Worm (Caenorhabditis elegans) whole organism, L4 larva: Measurements from ENCODE around the gene erl-1.
A peak's percentile ranks its signal among the peaks of the same experiment; 100 is the strongest.

Source experiments
- D1046.2 ChIP-seq: fragments of 200-800 bp; sonication (Bioruptor generic); IDR thresholded peaks from 2 replicates; pipeline ENCODE4 v1.3.6; 2022; ENCODE audit warnings: missing genetic modification characterization, missing compliant biosample characterization
- F10B5.3 ChIP-seq: sonication (generic microtip); optimal IDR thresholded peaks from 2 replicates; lab custom pipeline; 2016; ENCODE audit warnings: mild to moderate bottlenecking, missing genetic modification characterization, missing compliant biosample characterization
- F26F4.8 ChIP-seq: fragments of 200-800 bp; sonication (Bioruptor generic); conservative IDR thresholded peaks from 2 replicates; pipeline ENCODE4 v1.3.6; 2022; ENCODE audit warnings: missing genetic modification characterization, missing compliant biosample characterization
- F37D6.2 ChIP-seq: sonication (generic microtip); optimal IDR thresholded peaks from 2 replicates; lab custom pipeline; 2016; ENCODE audit warnings: mild to moderate bottlenecking, missing genetic modification characterization, missing compliant biosample characterization
- F44E2.7 ChIP-seq: fragments of 200-800 bp; sonication (Bioruptor generic); IDR thresholded peaks from 2 replicates; pipeline ENCODE4 v2.1.2; 2022; ENCODE audit warnings: missing genetic modification characterization, missing compliant biosample characterization
- T20F7.1 ChIP-seq: fragments of 200-800 bp; sonication (Bioruptor generic); optimal IDR thresholded peaks from 2 replicates; lab custom pipeline; 2018; ENCODE audit warnings: mild to moderate bottlenecking, missing genetic modification characterization, missing compliant biosample characterization
- Y5F2A.4 ChIP-seq: fragments of 200-800 bp; sonication (Bioruptor generic); optimal IDR thresholded peaks from 2 replicates; lab custom pipeline; 2018; ENCODE audit warnings: mild to moderate bottlenecking, missing genetic modification characterization, missing compliant biosample characterization
- aha-1 ChIP-seq: fragments of 150-350 bp; peaks from one replicate; lab custom pipeline; 2014; ENCODE audit warnings: missing biosample characterization, missing genetic modification characterization
- aly-2 ChIP-seq: sonication (generic microtip); optimal IDR thresholded peaks from 2 replicates; lab custom pipeline; 2018; ENCODE audit warnings: missing biosample characterization, missing genetic modification characterization
- ceh-82 ChIP-seq: sonication (generic microtip); optimal IDR thresholded peaks from 2 replicates; lab custom pipeline; 2017; ENCODE audit warnings: missing biosample characterization, missing genetic modification characterization
- ces-1 ChIP-seq: fragments of 150-350 bp; sonication (generic microtip); optimal IDR thresholded peaks from 4 replicates; lab custom pipeline; 2014; ENCODE audit warnings: missing biosample characterization, missing genetic modification reagents, missing genetic modification characterization
- daf-16 ChIP-seq, 3 experiments: sonication (generic microtip); optimal IDR thresholded peaks; 2 replicates each; lab custom pipeline; 2016 to 2017; ENCODE audit warnings: missing genetic modification characterization in 3 of 3, missing genetic modification reagents in 3 of 3, mild to moderate bottlenecking in 2 of 3, missing compliant biosample characterization in 2 of 3, missing biosample characterization in 1 of 3, moderate library complexity in 1 of 3
- dve-1 ChIP-seq: sonication (generic microtip); optimal IDR thresholded peaks from 2 replicates; lab custom pipeline; 2017; ENCODE audit warnings: antibody characterized with exemption, mild to moderate bottlenecking, missing genetic modification characterization, missing compliant biosample characterization; ENCODE audit not compliant: insufficient read depth
- egl-43 ChIP-seq: fragments of 200-800 bp; sonication (Bioruptor generic); IDR thresholded peaks from 2 replicates; pipeline ENCODE4 v1.3.6; 2022; ENCODE audit warnings: missing genetic modification reagents, missing genetic modification characterization, missing compliant biosample characterization
- gei-8 ChIP-seq: fragments of 200-800 bp; sonication (Bioruptor generic); optimal IDR thresholded peaks from 2 replicates; lab custom pipeline; 2018; ENCODE audit warnings: mild to moderate bottlenecking, missing genetic modification characterization, missing compliant biosample characterization
- hlh-11 ChIP-seq: fragments of 200-800 bp; sonication (Bioruptor generic); optimal IDR thresholded peaks from 2 replicates; lab custom pipeline; 2018; ENCODE audit warnings: mild to moderate bottlenecking, missing genetic modification characterization, missing compliant biosample characterization
- lin-38 ChIP-seq: fragments of 200-800 bp; sonication (Bioruptor generic); IDR thresholded peaks from 2 replicates; pipeline ENCODE4 v1.3.6; 2022; ENCODE audit warnings: missing genetic modification reagents, missing genetic modification characterization, missing compliant biosample characterization
- mdt-29 ChIP-seq: fragments of 200-800 bp; sonication (Bioruptor generic); IDR thresholded peaks from 2 replicates; pipeline ENCODE4 v1.3.6; 2022; ENCODE audit warnings: missing genetic modification reagents, missing genetic modification characterization, missing compliant biosample characterization
- mep-1 ChIP-seq: fragments of 150-350 bp; sonication (generic microtip); optimal IDR thresholded peaks from 3 replicates; lab custom pipeline; 2014; ENCODE audit warnings: missing biosample characterization, missing genetic modification characterization
- mxl-2 ChIP-seq: fragments of 200-800 bp; sonication (Bioruptor generic); conservative IDR thresholded peaks from 2 replicates; pipeline ENCODE4 v1.3.6; 2022; ENCODE audit warnings: missing genetic modification reagents, missing genetic modification characterization, missing compliant biosample characterization
- nhr-11 ChIP-seq: fragments of 150-350 bp; optimal IDR thresholded peaks from 2 replicates; lab custom pipeline; 2014; ENCODE audit warnings: missing biosample characterization, missing genetic modification characterization
- nhr-237 ChIP-seq: sonication (generic microtip); optimal IDR thresholded peaks from 2 replicates; lab custom pipeline; 2017; ENCODE audit warnings: missing biosample characterization, missing genetic modification characterization
- nhr-28 ChIP-seq: fragments of 150-350 bp; optimal IDR thresholded peaks from 2 replicates; lab custom pipeline; 2014; ENCODE audit warnings: missing biosample characterization, missing genetic modification characterization
- nhr-42 ChIP-seq: fragments of 200-800 bp; sonication (Bioruptor generic); IDR thresholded peaks from 2 replicates; pipeline ENCODE4 v1.3.6; 2022; ENCODE audit warnings: missing genetic modification characterization, missing compliant biosample characterization
- php-3 ChIP-seq: fragments of 200-800 bp; sonication (Bioruptor generic); IDR thresholded peaks from 2 replicates; pipeline ENCODE4 v1.3.6; 2022; ENCODE audit warnings: missing genetic modification reagents, missing genetic modification characterization, missing compliant biosample characterization
- pqm-1 ChIP-seq: sonication (generic microtip); optimal IDR thresholded peaks from 2 replicates; lab custom pipeline; 2017; ENCODE audit warnings: missing biosample characterization, missing genetic modification characterization
- rbr-2 ChIP-seq: sonication (generic microtip); optimal IDR thresholded peaks from 2 replicates; lab custom pipeline; 2016; ENCODE audit warnings: missing genotype, missing genetic modification characterization, missing compliant biosample characterization
- set-16 ChIP-seq: fragments of 200-800 bp; sonication (Bioruptor generic); IDR thresholded peaks from 2 replicates; pipeline ENCODE4 v1.3.6; 2022; ENCODE audit warnings: missing genetic modification reagents, missing genetic modification characterization, missing compliant biosample characterization
- snpc-4 ChIP-seq: fragments of 150-350 bp; optimal IDR thresholded peaks from 2 replicates; lab custom pipeline; 2014; ENCODE audit warnings: missing biosample characterization, missing genetic modification characterization
- spr-1 ChIP-seq: sonication (generic microtip); optimal IDR thresholded peaks from 2 replicates; lab custom pipeline; 2016; ENCODE audit warnings: mild to moderate bottlenecking, missing genetic modification characterization, missing compliant biosample characterization
- unc-39 ChIP-seq: sonication (generic microtip); optimal IDR thresholded peaks from 2 replicates; lab custom pipeline; 2017; ENCODE audit warnings: missing biosample characterization, missing genetic modification characterization
- unc-62 ChIP-seq, 3 experiments: fragments of 150-350 bp in 1 of 3; sonication (generic microtip); optimal IDR thresholded peaks in 2 of 3; peaks in 1 of 3; 1 replicate in 1 of 3; 2 replicates in 2 of 3; lab custom pipeline; 2014 to 2017; ENCODE audit warnings: missing biosample characterization in 3 of 3, missing genetic modification characterization in 3 of 3, missing genetic modification reagents in 3 of 3, missing genotype in 1 of 3
- zag-1 ChIP-seq: fragments of 150-350 bp; optimal IDR thresholded peaks from 2 replicates; lab custom pipeline; 2014; ENCODE audit warnings: missing biosample characterization, missing genetic modification characterization
- zfp-2 ChIP-seq: sonication (generic microtip); optimal IDR thresholded peaks from 2 replicates; lab custom pipeline; 2016; ENCODE audit warnings: mild to moderate bottlenecking, missing genetic modification characterization, missing compliant biosample characterization

Gene erl-1

DNA sequence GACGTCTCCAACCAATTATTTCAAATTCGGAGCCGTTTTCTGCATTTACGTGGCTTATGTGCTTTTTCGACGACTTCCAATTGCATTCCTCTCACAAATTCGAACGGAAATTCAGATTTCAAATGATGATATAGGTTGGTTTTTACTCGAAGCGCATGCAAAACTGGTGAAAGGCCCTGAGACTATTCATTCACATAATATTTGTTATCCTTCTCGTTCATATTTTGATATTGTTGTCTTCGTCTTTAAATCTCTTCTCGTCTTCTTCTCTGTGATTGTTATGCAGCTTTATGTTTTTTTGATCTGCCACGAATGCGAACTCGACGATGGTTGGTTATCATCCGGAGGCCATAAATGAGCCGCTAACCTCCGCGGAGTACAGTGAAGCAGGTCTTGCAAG lies 4.9 kb upstream of the erl-1 start, which contains the start of gene hpo-12:
TSS of gene hpo-12 (plus strand) at position 301 of the 400 bp plus-strand sequence.
- TF ChIP-seq spr-1 (tag; lab: Kevin White, UChicago) (no peak), set-16 (GFP tag; lab: Robert Waterston, UW) (no peak), D1046.2 (GFP tag; lab: Robert Waterston, UW) (no peak), mdt-29 (no peak), unc-62 (GFP tag; optimal IDR thresholded peaks at IDR 0.05 in 1 of 2; lab: Kevin White, UChicago) (peak in 1 of 2 experiments; percentile 44), unc-62 (tag; optimal IDR thresholded peaks at IDR 0.05; lab: Kevin White, UChicago) (no peak), nhr-237 (tag; lab: Kevin White, UChicago) (no peak)

DNA sequence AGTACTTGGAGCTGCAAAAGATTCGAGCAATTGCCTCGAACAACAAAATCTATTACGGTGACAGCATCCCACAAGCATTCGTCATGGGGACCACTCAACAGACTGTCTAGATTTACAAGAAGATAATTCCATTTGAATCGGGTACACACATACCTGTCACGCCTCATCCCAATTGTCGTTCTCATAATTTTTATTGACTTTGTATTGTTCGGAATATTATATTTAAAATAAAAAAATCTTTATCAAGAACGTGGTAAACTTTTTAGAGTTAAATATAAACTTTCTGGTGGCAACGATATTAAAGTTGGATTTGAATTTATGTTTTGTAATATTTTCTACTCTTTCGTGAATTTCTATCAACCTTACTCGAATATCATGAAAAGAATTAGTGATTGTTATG lies 1.4 kb downstream of the erl-1 start, which contains the start of gene C42C1.9:
TSS of gene C42C1.9 (plus strand) at position 301 of the 400 bp plus-strand sequence.
- no peak for TF ChIP-seq ceh-82
- no peak for TF ChIP-seq zfp-2 (tag; lab: Kevin White, UChicago)
- no peak for TF ChIP-seq nhr-42 (GFP tag; lab: Robert Waterston, UW)
- no peak for TF ChIP-seq zag-1 (tag; lab: Kevin White, UChicago)

DNA sequence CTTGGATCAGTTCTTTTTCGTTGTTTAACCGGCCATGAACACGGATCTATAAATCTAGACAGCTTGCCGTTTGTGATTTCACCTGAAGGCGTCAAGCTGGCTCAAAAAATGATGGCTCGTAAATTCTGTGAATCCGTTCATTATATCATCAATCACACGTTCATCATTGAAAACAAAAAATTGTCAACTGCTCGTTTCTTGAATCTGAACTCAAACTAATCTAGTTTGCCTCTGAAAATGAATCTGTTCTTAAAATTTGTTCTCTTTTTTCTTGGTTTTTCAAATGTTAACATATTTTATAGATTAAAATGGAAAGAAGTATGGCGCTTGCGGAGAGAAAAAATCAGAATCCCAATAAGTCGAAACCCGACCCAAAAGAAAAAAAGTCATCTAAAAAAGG lies 3.0 kb downstream of the erl-1 start, which contains the start of gene C42C1.8:
TSS of gene C42C1.8 (plus strand) at position 301 of the 400 bp plus-strand sequence.
- TF ChIP-seq F44E2.7 (GFP tag; lab: Robert Waterston, UW) (no peak), Y5F2A.4 (GFP tag; lab: Kevin White, UChicago) (no peak), snpc-4 (tag; lab: Kevin White, UChicago) (no peak), mep-1 (tag; lab: Kevin White, UChicago) (no peak), mxl-2 (GFP tag; lab: Robert Waterston, UW) (no peak), F37D6.2 (tag; lab: Kevin White, UChicago) (no peak), egl-43 (GFP tag; lab: Robert Waterston, UW) (no peak), F10B5.3 (tag; lab: Kevin White, UChicago) (no peak), F26F4.8 (GFP tag; lab: Robert Waterston, UW) (no peak), rbr-2 (tag; lab: Kevin White, UChicago) (no peak), ces-1 (GFP tag; lab: Kevin White, UChicago) (no peak), nhr-11 (tag; lab: Kevin White, UChicago) (no peak), daf-16 (GFP tag; optimal IDR thresholded peaks at IDR 0.05; lab: Kevin White, UChicago) (no peak), daf-16 (tag; optimal IDR thresholded peaks at IDR 0.05; lab: Kevin White, UChicago) (no peak), set-16 (GFP tag; lab: Robert Waterston, UW) (no peak), dve-1 (tag; lab: Kevin White, UChicago) (no peak), nhr-42 (GFP tag; lab: Robert Waterston, UW) (no peak), gei-8 (GFP tag; lab: Kevin White, UChicago) (no peak), zfp-2 (tag; lab: Kevin White, UChicago) (no peak), T20F7.1 (GFP tag; lab: Kevin White, UChicago) (no peak)

DNA sequence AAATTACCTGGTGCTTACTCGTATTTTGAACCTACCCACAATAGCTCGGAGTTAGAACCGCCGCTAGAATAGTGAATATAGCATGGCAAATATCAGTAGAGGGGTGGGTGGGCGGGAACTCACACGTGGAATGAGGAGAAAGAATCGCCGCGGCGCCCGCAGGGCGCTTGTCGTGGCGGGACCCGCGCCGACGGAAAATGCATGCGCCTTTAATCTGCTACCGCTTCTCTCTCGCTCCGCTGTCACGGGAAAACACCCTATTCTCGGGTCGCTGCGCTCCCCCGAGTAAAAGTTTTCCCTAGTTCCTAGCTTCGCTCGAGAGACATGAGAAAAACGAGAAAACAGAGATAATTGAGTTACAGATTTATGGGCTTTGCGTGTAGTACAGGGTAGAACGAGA lies 7.0 kb downstream of the erl-1 start:
- peak; percentile 89 for TF ChIP-seq set-16 (GFP tag; lab: Robert Waterston, UW)
- peak; percentile 23; the same call in 1 of the 2 replicates for TF ChIP-seq lin-38 (GFP tag; lab: Robert Waterston, UW)
- TF ChIP-seq egl-43 (GFP tag; lab: Robert Waterston, UW), result peak; percentile 46; the same call in 1 of the 2 replicates
- TF ChIP-seq, all 104 proteins: peak for 3; not testable (repeated sequence) for 101

DNA sequence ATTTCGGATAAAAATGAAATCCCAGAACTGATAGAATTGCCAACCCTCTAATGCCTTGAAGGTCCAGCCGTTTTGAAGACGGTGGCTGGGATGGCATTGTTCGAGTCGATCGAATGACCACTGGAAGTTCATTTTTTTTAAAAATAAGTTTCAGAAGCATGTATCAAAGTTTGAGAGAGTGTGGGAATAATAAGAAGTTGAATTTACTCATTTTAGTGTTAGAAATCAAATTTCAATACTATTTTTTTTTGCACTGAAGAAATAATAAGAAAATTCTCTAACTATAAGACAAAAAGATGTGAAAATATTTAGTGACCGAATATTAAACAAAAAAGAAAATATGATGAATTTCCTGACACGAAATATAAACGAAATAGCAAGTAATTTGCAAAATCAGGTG lies 13.4 kb downstream of the erl-1 start, which contains the start of gene oac-59:
TSS of gene oac-59 (minus strand) at position 101 of the 400 bp plus-strand sequence.
- TF ChIP-seq aha-1 (peak; percentile 4), gei-8 (GFP tag; lab: Kevin White, UChicago) (no peak)

DNA sequence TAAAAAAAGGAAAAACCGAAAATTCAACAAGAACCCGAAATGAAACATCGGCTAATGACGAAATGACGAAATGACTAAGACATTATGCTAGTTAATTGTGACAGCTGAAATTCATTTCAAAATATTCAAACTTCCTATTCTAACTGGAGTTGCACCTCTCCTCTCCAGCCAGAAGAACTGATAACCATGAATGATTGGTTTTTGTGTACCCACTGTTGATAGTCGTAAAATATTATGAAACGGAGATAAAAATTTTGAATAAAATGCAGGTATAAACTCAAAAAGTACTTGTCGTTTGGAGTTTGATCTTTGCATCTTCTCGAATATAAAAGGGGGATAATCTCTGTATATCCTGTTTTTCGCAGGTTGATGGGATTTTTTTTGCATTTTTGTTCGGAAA lies 15.2 kb downstream of the erl-1 start:
- TF ChIP-seq daf-16 (GFP tag; optimal IDR thresholded peaks at IDR 0.05; lab: Kevin White, UChicago), result no peak
- peak; percentile 48 for TF ChIP-seq daf-16 (tag; optimal IDR thresholded peaks at IDR 0.05; lab: Kevin White, UChicago)
- peak; percentile 66 for TF ChIP-seq php-3 (GFP tag; lab: Robert Waterston, UW)
- peak; percentile 20 for TF ChIP-seq hlh-11 (tag; lab: Kevin White, UChicago)
- TF ChIP-seq nhr-28 (tag; lab: Kevin White, UChicago), result peak; percentile 76
- TF ChIP-seq dve-1 (tag; lab: Kevin White, UChicago), result peak; percentile 54
- peak; percentile 89 for TF ChIP-seq pqm-1 (tag; lab: Kevin White, UChicago)
- TF ChIP-seq unc-39 (tag; lab: Kevin White, UChicago), result no peak
- no peak for TF ChIP-seq aly-2 (tag; lab: Kevin White, UChicago)
